Worm (Caenorhabditis elegans): Measurements from ENCODE around the gene dop-5.
"Not testable (repeated sequence)": the region's sequence is repeated elsewhere in the genome, so short reads cannot be mapped to it uniquely, and the experiment has no call there.

- TF ChIP-seq ama-1 (optimal IDR thresholded peaks at IDR 0.05); snpc-4 (tag; optimal IDR thresholded peaks at IDR 0.05): not testable (repeated sequence)
These were observed 29.0 kb upstream of the dop-5 start, which contains the start of gene K03B8.4 for ce11 chrV:11395024-11395423.
